Worm (Caenorhabditis elegans) whole organism, mixed stage, embryonic: Measurements from ENCODE around the gene T21B6.3.
A peak's percentile ranks its signal among the peaks of the same experiment; 100 is the strongest.

Source experiments
- M03D4.4 ChIP-seq: sonication (generic microtip); optimal IDR thresholded peaks from 2 replicates; lab custom pipeline; 2017; ENCODE audit warnings: mild to moderate bottlenecking, missing genetic modification characterization, missing compliant biosample characterization
- bed-3 ChIP-seq: fragments of 200-800 bp; sonication (Bioruptor generic); optimal IDR thresholded peaks from 3 replicates; lab custom pipeline; 2018; ENCODE audit warnings: mild to moderate bottlenecking, missing genetic modification characterization, moderate library complexity, missing compliant biosample characterization
- blmp-1 ChIP-seq: fragments of 150-350 bp; optimal IDR thresholded peaks from 2 replicates; lab custom pipeline; 2014; ENCODE audit warnings: missing biosample characterization, missing genetic modification characterization
- ceh-39 ChIP-seq: fragments of 150-350 bp; optimal IDR thresholded peaks from 2 replicates; lab custom pipeline; 2014; ENCODE audit warnings: missing biosample characterization, missing genetic modification characterization
- ceh-43 ChIP-seq: fragments of 200-800 bp; sonication (Bioruptor generic); optimal IDR thresholded peaks from 2 replicates; lab custom pipeline; 2018; ENCODE audit warnings: mild to moderate bottlenecking, missing genetic modification characterization, moderate library complexity, missing compliant biosample characterization
- ceh-83 ChIP-seq: fragments of 200-800 bp; sonication (Bioruptor generic); optimal IDR thresholded peaks from 2 replicates; lab custom pipeline; 2018; ENCODE audit warnings: mild to moderate bottlenecking, missing genetic modification characterization, missing compliant biosample characterization
- ces-1 ChIP-seq: fragments of 150-350 bp; optimal IDR thresholded peaks from 2 replicates; lab custom pipeline; 2014; ENCODE audit warnings: missing biosample characterization, missing genetic modification reagents, missing genetic modification characterization
- cnd-1 ChIP-seq: fragments of 200-800 bp; sonication (Bioruptor generic); optimal IDR thresholded peaks from 2 replicates; lab custom pipeline; 2018; ENCODE audit warnings: mild to moderate bottlenecking, missing genetic modification characterization, missing compliant biosample characterization
- drap-1 ChIP-seq: fragments of 200-800 bp; sonication (Bioruptor generic); optimal IDR thresholded peaks from 3 replicates; lab custom pipeline; 2018; ENCODE audit warnings: mild to moderate bottlenecking, missing genetic modification characterization, missing compliant biosample characterization
- elt-1 ChIP-seq: sonication (generic microtip); optimal IDR thresholded peaks from 2 replicates; lab custom pipeline; 2017; ENCODE audit warnings: missing genetic modification characterization, mild to moderate bottlenecking, missing compliant biosample characterization, antibody characterized with exemption, moderate library complexity, borderline replicate concordance; ENCODE audit not compliant: insufficient read depth
- elt-3 ChIP-seq: fragments of 150-350 bp; optimal IDR thresholded peaks from 2 replicates; lab custom pipeline; 2014; ENCODE audit warnings: missing biosample characterization, missing genetic modification characterization
- flh-1 ChIP-seq: fragments of 200-800 bp; sonication (Bioruptor generic); optimal IDR thresholded peaks from 2 replicates; lab custom pipeline; 2018; ENCODE audit warnings: mild to moderate bottlenecking, missing genetic modification characterization, moderate library complexity, missing compliant biosample characterization
- ham-2 ChIP-seq: fragments of 200-800 bp; sonication (Bioruptor generic); optimal IDR thresholded peaks from 2 replicates; lab custom pipeline; 2018; ENCODE audit warnings: mild to moderate bottlenecking, missing genetic modification characterization, missing compliant biosample characterization
- hlh-1 ChIP-seq: fragments of 150-350 bp; optimal IDR thresholded peaks from 2 replicates; lab custom pipeline; 2014; ENCODE audit warnings: missing biosample characterization, missing genetic modification reagents, missing genetic modification characterization
- lin-13 ChIP-seq: fragments of 150-350 bp; optimal IDR thresholded peaks from 2 replicates; lab custom pipeline; 2014; ENCODE audit warnings: missing biosample characterization, missing genetic modification characterization
- lin-32 ChIP-seq: fragments of 200-800 bp; sonication (Bioruptor generic); optimal IDR thresholded peaks from 2 replicates; lab custom pipeline; 2018; ENCODE audit warnings: mild to moderate bottlenecking, missing genetic modification characterization, missing compliant biosample characterization
- lsy-2 ChIP-seq: fragments of 150-350 bp; optimal IDR thresholded peaks from 2 replicates; lab custom pipeline; 2014; ENCODE audit warnings: missing biosample characterization, missing genetic modification characterization
- mab-5 ChIP-seq: fragments of 150-350 bp; optimal IDR thresholded peaks from 2 replicates; lab custom pipeline; 2014; ENCODE audit warnings: missing biosample characterization, missing genetic modification characterization
- mep-1 ChIP-seq: fragments of 150-350 bp; optimal IDR thresholded peaks from 2 replicates; lab custom pipeline; 2017; ENCODE audit warnings: missing biosample characterization, missing genetic modification reagents, missing genetic modification characterization, inconsistent platforms
- mls-2 ChIP-seq: sonication (generic microtip); optimal IDR thresholded peaks from 2 replicates; lab custom pipeline; 2016; ENCODE audit warnings: mild to moderate bottlenecking, missing genetic modification characterization, moderate library complexity, missing compliant biosample characterization
- nhr-12 ChIP-seq: fragments of 150-350 bp; optimal IDR thresholded peaks from 2 replicates; lab custom pipeline; 2014; ENCODE audit warnings: missing biosample characterization, missing genetic modification characterization
- nhr-2 ChIP-seq: fragments of 150-350 bp; optimal IDR thresholded peaks from 2 replicates; lab custom pipeline; 2014; ENCODE audit warnings: missing biosample characterization, missing genetic modification characterization
- nhr-237 ChIP-seq: fragments of 150-350 bp; optimal IDR thresholded peaks from 2 replicates; lab custom pipeline; 2014; ENCODE audit warnings: missing biosample characterization, missing genetic modification characterization
- nhr-28 ChIP-seq: fragments of 150-350 bp; optimal IDR thresholded peaks from 2 replicates; lab custom pipeline; 2014; ENCODE audit warnings: missing biosample characterization, missing genetic modification characterization
- nhr-76 ChIP-seq: sonication (generic microtip); optimal IDR thresholded peaks from 2 replicates; lab custom pipeline; 2017; ENCODE audit warnings: missing biosample characterization, missing genetic modification characterization
- pha-4 ChIP-seq: fragments of 150-350 bp; optimal IDR thresholded peaks from 2 replicates; lab custom pipeline; 2018; ENCODE audit warnings: missing biosample characterization, missing genetic modification reagents, missing genetic modification characterization
- sem-2 ChIP-seq: fragments of 200-800 bp; sonication (Bioruptor generic); optimal IDR thresholded peaks from 2 replicates; lab custom pipeline; 2018; ENCODE audit warnings: mild to moderate bottlenecking, missing genetic modification characterization, missing compliant biosample characterization
- snpc-4 ChIP-seq: fragments of 150-350 bp; optimal IDR thresholded peaks from 2 replicates; lab custom pipeline; 2014; ENCODE audit warnings: missing biosample characterization, missing genetic modification characterization
- sptf-1 ChIP-seq: sonication (generic microtip); optimal IDR thresholded peaks from 2 replicates; lab custom pipeline; 2017; ENCODE audit warnings: mild to moderate bottlenecking, missing genetic modification characterization, moderate library complexity, missing compliant biosample characterization
- tbx-8 ChIP-seq: fragments of 200-800 bp; sonication (Bioruptor generic); optimal IDR thresholded peaks from 2 replicates; lab custom pipeline; 2018; ENCODE audit warnings: mild to moderate bottlenecking, missing genetic modification characterization, moderate library complexity, missing compliant biosample characterization
- unc-120 ChIP-seq: sonication (generic microtip); optimal IDR thresholded peaks from 2 replicates; lab custom pipeline; 2017; ENCODE audit warnings: missing genetic modification characterization, missing compliant biosample characterization; ENCODE audit not compliant: poor library complexity, severe bottlenecking
- unc-39 ChIP-seq: fragments of 150-350 bp; optimal IDR thresholded peaks from 2 replicates; lab custom pipeline; 2014; ENCODE audit warnings: missing biosample characterization, missing genetic modification characterization
- unc-62 ChIP-seq: fragments of 150-350 bp; optimal IDR thresholded peaks from 2 replicates; lab custom pipeline; 2014; ENCODE audit warnings: missing biosample characterization, missing genetic modification reagents, missing genetic modification characterization
- zip-8 ChIP-seq: fragments of 150-350 bp; optimal IDR thresholded peaks from 2 replicates; lab custom pipeline; 2014; ENCODE audit warnings: missing biosample characterization, missing genetic modification characterization
- ztf-11 ChIP-seq: fragments of 150-350 bp; optimal IDR thresholded peaks from 2 replicates; lab custom pipeline; 2014; ENCODE audit warnings: missing biosample characterization, missing genetic modification characterization

Gene T21B6.3

ce11 chrX:10902723-10903322, 45.9 kb downstream of the T21B6.3 start, which contains the start of gene acbp-3:
Gene acbp-3 (plus strand): TSS chrX:10903272.
- TF ChIP-seq nhr-28 (tag; lab: Kevin White, UChicago) (no peak), elt-1 (tag; lab: Kevin White, UChicago) (no peak), sem-2 (GFP tag; lab: Kevin White, UChicago) (no peak), cnd-1 (tag; lab: Kevin White, UChicago) (no peak)

- TF ChIP-seq ham-2 (no peak), ztf-11 (tag; lab: Kevin White, UChicago) (no peak), mab-5 (tag; lab: Kevin White, UChicago) (no peak), mep-1 (tag; lab: Kevin White, UChicago) (no peak), drap-1 (no peak), cnd-1 (tag; lab: Kevin White, UChicago) (no peak), ces-1 (GFP tag; lab: Kevin White, UChicago) (no peak), blmp-1 (tag; lab: Kevin White, UChicago) (no peak), hlh-1 (tag; lab: Kevin White, UChicago) (no peak), ceh-83 (no peak), snpc-4 (tag; lab: Kevin White, UChicago) (no peak), zip-8 (tag; lab: Kevin White, UChicago) (no peak)
Observed at ce11 chrX:10901766-10902165, 47.0 kb downstream of the T21B6.3 start.

- no peak for TF ChIP-seq flh-1 (GFP tag; lab: Kevin White, UChicago)
- peak; percentile 69 for TF ChIP-seq ces-1 (GFP tag; lab: Kevin White, UChicago)
- no peak for TF ChIP-seq sem-2 (GFP tag; lab: Kevin White, UChicago)
- TF ChIP-seq snpc-4 (tag; lab: Kevin White, UChicago) = no peak
- TF ChIP-seq nhr-237 (tag; lab: Kevin White, UChicago) = no peak
- TF ChIP-seq ham-2 = no peak
- no peak for TF ChIP-seq nhr-28 (tag; lab: Kevin White, UChicago)
- TF ChIP-seq mls-2 = peak; percentile 25
- peak; percentile 18 for TF ChIP-seq cnd-1 (tag; lab: Kevin White, UChicago)
- no peak for TF ChIP-seq nhr-76 (tag; lab: Kevin White, UChicago)
- TF ChIP-seq tbx-8 (GFP tag; lab: Kevin White, UChicago) = no peak
- TF ChIP-seq ztf-11 (tag; lab: Kevin White, UChicago) = no peak
- no peak for TF ChIP-seq ceh-43 (GFP tag; lab: Kevin White, UChicago)
- TF ChIP-seq unc-120 = peak; percentile 86
- TF ChIP-seq nhr-12 (tag; lab: Kevin White, UChicago) = peak; percentile 35
- TF ChIP-seq lin-13 (tag; lab: Kevin White, UChicago) = no peak
- no peak for TF ChIP-seq mab-5 (tag; lab: Kevin White, UChicago)
- no peak for TF ChIP-seq sptf-1 (tag; lab: Kevin White, UChicago)
- TF ChIP-seq M03D4.4 (tag; lab: Kevin White, UChicago) = peak; percentile 27
- TF ChIP-seq mep-1 (tag; lab: Kevin White, UChicago) = peak; percentile 72
- no peak for TF ChIP-seq ceh-83
- peak; percentile 74 for TF ChIP-seq hlh-1 (tag; lab: Kevin White, UChicago)
- no peak for TF ChIP-seq lsy-2 (tag; lab: Kevin White, UChicago)
- TF ChIP-seq pha-4 (tag; lab: Kevin White, UChicago) = no peak
- no peak for TF ChIP-seq nhr-2 (tag; lab: Kevin White, UChicago)
- no peak for TF ChIP-seq unc-39
- TF ChIP-seq bed-3 (GFP tag; lab: Kevin White, UChicago) = no peak
- no peak for TF ChIP-seq lin-32 (GFP tag; lab: Kevin White, UChicago)
- TF ChIP-seq drap-1 = peak; percentile 45
- no peak for TF ChIP-seq zip-8 (tag; lab: Kevin White, UChicago)
- no peak for TF ChIP-seq elt-1 (tag; lab: Kevin White, UChicago)
- no peak for TF ChIP-seq blmp-1 (tag; lab: Kevin White, UChicago)
- no peak for TF ChIP-seq elt-3 (tag; lab: Kevin White, UChicago)
- no peak for TF ChIP-seq ceh-39 (tag; lab: Kevin White, UChicago)
- TF ChIP-seq unc-62 = peak; percentile 72
Observed at ce11 chrX:10900952-10901351, 47.8 kb downstream of the T21B6.3 start.
